Worm (Caenorhabditis elegans): Measurements from ENCODE around the gene F09F9.1.

F09F9.1 gene

ce11 chrX:4125165-4125803 is 10.2 kb downstream of the F09F9.1 start:
- no peak for TF ChIP-seq T22C8.4 (GFP tag; IDR thresholded peaks at IDR 0.05)

ce11 chrX:4128684-4129083 is 13.6 kb downstream of the F09F9.1 start:
- TF ChIP-seq ztf-29 (GFP tag; IDR thresholded peaks at IDR 0.05) = no peak
- TF ChIP-seq cog-1 (tag; optimal IDR thresholded peaks at IDR 0.05) = no peak
- no peak for TF ChIP-seq T22C8.4 (GFP tag; IDR thresholded peaks at IDR 0.05)
- TF ChIP-seq flt-1 (GFP tag; IDR thresholded peaks at IDR 0.05) = no peak
- TF ChIP-seq tab-1 (GFP tag; IDR thresholded peaks at IDR 0.05) = no peak
- no peak for TF ChIP-seq ztf-23 (GFP tag; IDR thresholded peaks at IDR 0.05)
- no peak for TF ChIP-seq klf-2 (GFP tag; conservative IDR thresholded peaks at IDR 0.05)
- no peak for TF ChIP-seq med-1 (GFP tag; optimal IDR thresholded peaks at IDR 0.05; ENCODE audit: insufficient read depth)
- no peak for TF ChIP-seq ref-1 (GFP tag; conservative IDR thresholded peaks at IDR 0.05)

- TF ChIP-seq med-1 (GFP tag; optimal IDR thresholded peaks at IDR 0.05; ENCODE audit: insufficient read depth) (no peak), T22C8.4 (GFP tag; IDR thresholded peaks at IDR 0.05) (no peak), ref-1 (GFP tag; conservative IDR thresholded peaks at IDR 0.05) (no peak), klf-2 (GFP tag; conservative IDR thresholded peaks at IDR 0.05) (no peak), flt-1 (GFP tag; IDR thresholded peaks at IDR 0.05) (no peak)
These were observed 16.2 kb downstream of the F09F9.1 start for ce11 chrX:4131354-4131753.

ce11 chrX:4132243-4132642 is 17.1 kb downstream of the F09F9.1 start:
- TF ChIP-seq cog-1 (tag; optimal IDR thresholded peaks at IDR 0.05) (no peak), ref-1 (GFP tag; conservative IDR thresholded peaks at IDR 0.05) (no peak), ztf-29 (GFP tag; IDR thresholded peaks at IDR 0.05) (no peak), tab-1 (GFP tag; IDR thresholded peaks at IDR 0.05) (no peak), med-1 (GFP tag; optimal IDR thresholded peaks at IDR 0.05; ENCODE audit: insufficient read depth) (no peak), ztf-23 (GFP tag; IDR thresholded peaks at IDR 0.05) (no peak), flt-1 (GFP tag; IDR thresholded peaks at IDR 0.05) (no peak), T22C8.4 (GFP tag; IDR thresholded peaks at IDR 0.05) (no peak), klf-2 (GFP tag; conservative IDR thresholded peaks at IDR 0.05) (no peak)

- TF ChIP-seq klf-2 (GFP tag; conservative IDR thresholded peaks at IDR 0.05) = no peak
- TF ChIP-seq cog-1 (tag; optimal IDR thresholded peaks at IDR 0.05) = no peak
- TF ChIP-seq med-1 (GFP tag; optimal IDR thresholded peaks at IDR 0.05; ENCODE audit: insufficient read depth) = no peak
- TF ChIP-seq tab-1 (GFP tag; IDR thresholded peaks at IDR 0.05) = no peak
These were observed 18.3 kb downstream of the F09F9.1 start for ce11 chrX:4133378-4133777.

ce11 chrX:4134855-4135254 is 19.7 kb downstream of the F09F9.1 start, which contains the start of gene ZK470.2:
Gene ZK470.2, plus strand, starts transcription at chrX:4135155.
- TF ChIP-seq ref-1 (GFP tag; conservative IDR thresholded peaks at IDR 0.05) (no peak), klf-2 (GFP tag; conservative IDR thresholded peaks at IDR 0.05) (no peak), ztf-23 (GFP tag; IDR thresholded peaks at IDR 0.05) (no peak), ztf-29 (GFP tag; IDR thresholded peaks at IDR 0.05) (no peak), med-1 (GFP tag; optimal IDR thresholded peaks at IDR 0.05; ENCODE audit: insufficient read depth) (no peak), tab-1 (GFP tag; IDR thresholded peaks at IDR 0.05) (no peak), T22C8.4 (GFP tag; IDR thresholded peaks at IDR 0.05) (no peak), flt-1 (GFP tag; IDR thresholded peaks at IDR 0.05) (no peak), cog-1 (tag; optimal IDR thresholded peaks at IDR 0.05) (no peak)

ce11 chrX:4136547-4137311 is 21.6 kb downstream of the F09F9.1 start:
- TF ChIP-seq tab-1 (GFP tag; IDR thresholded peaks at IDR 0.05) (no peak), flt-1 (GFP tag; IDR thresholded peaks at IDR 0.05) (no peak), cog-1 (tag; optimal IDR thresholded peaks at IDR 0.05) (no peak), klf-2 (GFP tag; conservative IDR thresholded peaks at IDR 0.05) (no peak), med-1 (GFP tag; optimal IDR thresholded peaks at IDR 0.05; ENCODE audit: insufficient read depth) (no peak), T22C8.4 (GFP tag; IDR thresholded peaks at IDR 0.05) (no peak), ztf-29 (GFP tag; IDR thresholded peaks at IDR 0.05) (no peak), ref-1 (GFP tag; conservative IDR thresholded peaks at IDR 0.05) (no peak), ztf-23 (GFP tag; IDR thresholded peaks at IDR 0.05) (no peak)

ce11 chrX:4137452-4138164 is 22.5 kb downstream of the F09F9.1 start:
- TF ChIP-seq med-1 (GFP tag; optimal IDR thresholded peaks at IDR 0.05; ENCODE audit: insufficient read depth) = no peak
- no peak for TF ChIP-seq tab-1 (GFP tag; IDR thresholded peaks at IDR 0.05)
- no peak for TF ChIP-seq ztf-29 (GFP tag; IDR thresholded peaks at IDR 0.05)
- TF ChIP-seq flt-1 (GFP tag; IDR thresholded peaks at IDR 0.05) = no peak
- no peak for TF ChIP-seq klf-2 (GFP tag; conservative IDR thresholded peaks at IDR 0.05)
- no peak for TF ChIP-seq T22C8.4 (GFP tag; IDR thresholded peaks at IDR 0.05)
- TF ChIP-seq cog-1 (tag; optimal IDR thresholded peaks at IDR 0.05) = no peak
- no peak for TF ChIP-seq ztf-23 (GFP tag; IDR thresholded peaks at IDR 0.05)

- no peak for TF ChIP-seq ztf-29 (GFP tag; IDR thresholded peaks at IDR 0.05)
- no peak for TF ChIP-seq med-1 (GFP tag; optimal IDR thresholded peaks at IDR 0.05; ENCODE audit: insufficient read depth)
- no peak for TF ChIP-seq klf-2 (GFP tag; conservative IDR thresholded peaks at IDR 0.05)
- no peak for TF ChIP-seq tab-1 (GFP tag; IDR thresholded peaks at IDR 0.05)
- no peak for TF ChIP-seq ztf-23 (GFP tag; IDR thresholded peaks at IDR 0.05)
These were observed 23.5 kb downstream of the F09F9.1 start for ce11 chrX:4138413-4139193.

All from whole organism, midembryonic.